Worm (Caenorhabditis elegans) whole organism, midembryonic: ENCODE results near the gene C01G12.13.

Experiments
- cog-1 ChIP-seq: sonication (generic microtip); optimal IDR thresholded peaks from 2 replicates; lab custom pipeline; 2016; ENCODE audit warnings: missing genetic modification characterization, missing compliant biosample characterization
- flt-1 ChIP-seq: fragments of 200-800 bp; sonication (Bioruptor generic); IDR thresholded peaks from 2 replicates; pipeline ENCODE4 v1.3.6; 2022; ENCODE audit warnings: missing genetic modification characterization, missing compliant biosample characterization
- klf-2 ChIP-seq: fragments of 200-800 bp; sonication (Bioruptor generic); conservative IDR thresholded peaks from 2 replicates; pipeline ENCODE4 v1.3.6; 2022; ENCODE audit warnings: missing genetic modification reagents, missing genetic modification characterization, missing compliant biosample characterization
- med-1 ChIP-seq: sonication (generic microtip); optimal IDR thresholded peaks from 2 replicates; lab custom pipeline; 2017; ENCODE audit warnings: missing genetic modification characterization, mild to moderate bottlenecking, missing compliant biosample characterization, antibody characterized with exemption, missing genetic modification reagents; ENCODE audit not compliant: insufficient read depth
- ztf-23 ChIP-seq: fragments of 200-800 bp; sonication (Bioruptor generic); IDR thresholded peaks from 2 replicates; pipeline ENCODE4 v1.3.6; 2022; ENCODE audit warnings: missing genetic modification reagents, missing genetic modification characterization, missing compliant biosample characterization
- ztf-29 ChIP-seq: fragments of 200-800 bp; sonication (Bioruptor generic); IDR thresholded peaks from 2 replicates; pipeline ENCODE4 v1.3.6; 2022; ENCODE audit warnings: missing genetic modification reagents, missing genetic modification characterization, missing compliant biosample characterization

DNA sequence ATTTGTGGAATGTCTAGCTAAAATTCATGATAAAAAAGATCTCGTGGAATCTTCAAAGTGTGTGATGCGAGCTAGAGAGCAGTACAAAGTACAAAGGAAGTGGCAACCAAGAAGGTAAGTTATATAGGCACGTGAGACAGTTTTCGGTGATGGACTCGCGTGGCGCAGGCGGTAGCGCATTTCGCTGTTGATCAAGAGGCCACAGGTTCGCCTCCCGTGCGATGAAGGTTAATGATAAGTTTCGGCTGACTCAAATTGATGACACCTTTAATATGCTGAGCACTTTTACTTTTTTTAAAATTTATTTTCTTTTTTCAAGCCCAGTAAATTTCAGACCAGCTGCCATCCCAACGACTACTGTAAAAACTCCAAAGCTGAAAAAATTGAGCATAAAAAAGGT, 40.4 kb downstream of the C01G12.13 start:
- TF ChIP-seq med-1 (GFP tag; lab: Kevin White, UChicago) (no peak), cog-1 (no peak), ztf-29 (GFP tag; lab: Robert Waterston, UW) (no peak), klf-2 (0 out of 2 replicates have a peak, but pooled peaks have one; percentile 42), ztf-23 (GFP tag; lab: Robert Waterston, UW) (no peak), flt-1 (no peak)
